Fruit fly (Drosophila melanogaster): ENCODE results near the gene Obp19c.

dm6 chrX:20448828-20449427 lies 30.2 kb upstream of the Obp19c start, which contains the start of gene tbc:
- TF ChIP-seq svp (GFP tag), result no peak
- TF ChIP-seq Sox15 (GFP tag; optimal IDR thresholded peaks at IDR 0.05), result no peak
- no peak for TF ChIP-seq Gug (GFP tag; IDR thresholded peaks at IDR 0.05)
